Fruit fly (Drosophila melanogaster) whole organism, adult: ENCODE results near the gene PGAP2.

Experiments
- CG11617 ChIP-seq: fragments of 200-800 bp; sonication (Bioruptor generic); optimal IDR thresholded peaks from 2 replicates; lab custom pipeline; 2017; ENCODE audit warnings: mild to moderate bottlenecking, missing biosample characterization, missing genetic modification reagents, missing genetic modification characterization
- CG12768 ChIP-seq: fragments of 200-800 bp; sonication (Bioruptor generic); optimal IDR thresholded peaks from 2 replicates; lab custom pipeline; 2017; ENCODE audit warnings: missing biosample characterization, missing genetic modification characterization, mild to moderate bottlenecking, moderate library complexity, missing genetic modification reagents
- CG14711 ChIP-seq: fragments of 200-800 bp; sonication (Bioruptor generic); optimal IDR thresholded peaks from 2 replicates; lab custom pipeline; 2018; ENCODE audit warnings: missing biosample characterization, mild to moderate bottlenecking, missing genetic modification characterization, moderate library complexity
- CG1620 ChIP-seq: fragments of 200-800 bp; sonication (Bioruptor generic); optimal IDR thresholded peaks from 2 replicates; lab custom pipeline; 2016; ENCODE audit warnings: missing biosample characterization, missing genetic modification characterization
- CG33017 ChIP-seq: fragments of 200-800 bp; sonication (Bioruptor generic); optimal IDR thresholded peaks from 2 replicates; lab custom pipeline; 2018; ENCODE audit warnings: missing biosample characterization, mild to moderate bottlenecking, missing genetic modification characterization, moderate library complexity
- CG7045 ChIP-seq: fragments of 200-800 bp; sonication (Bioruptor generic); optimal IDR thresholded peaks from 2 replicates; lab custom pipeline; 2017; ENCODE audit warnings: missing biosample characterization, mild to moderate bottlenecking, missing genetic modification characterization
- CG7101 ChIP-seq: fragments of 200-800 bp; sonication (Bioruptor generic); optimal IDR thresholded peaks from 2 replicates; lab custom pipeline; 2018; ENCODE audit warnings: missing biosample characterization, mild to moderate bottlenecking, missing genetic modification characterization, moderate library complexity
- Clk ChIP-seq: fragments of 200-800 bp; sonication (Bioruptor generic); optimal IDR thresholded peaks from 2 replicates; lab custom pipeline; 2017; ENCODE audit warnings: missing biosample characterization, missing genetic modification characterization
- Crg-1 ChIP-seq: fragments of 200-800 bp; sonication (Bioruptor generic); optimal IDR thresholded peaks from 2 replicates; lab custom pipeline; 2016; ENCODE audit warnings: missing biosample characterization, missing genetic modification characterization
- Hr96 ChIP-seq: fragments of 200-800 bp; sonication (Bioruptor generic); optimal IDR thresholded peaks from 2 replicates; lab custom pipeline; 2016; ENCODE audit warnings: missing biosample characterization, missing genetic modification characterization
- bab1 ChIP-seq: fragments of 200-800 bp; sonication (Bioruptor generic); optimal IDR thresholded peaks from 3 replicates; lab custom pipeline; 2019; ENCODE audit warnings: missing biosample characterization, mild to moderate bottlenecking, missing genetic modification characterization, moderate library complexity
- cic ChIP-seq: fragments of 200-800 bp; sonication (Bioruptor generic); optimal IDR thresholded peaks from 2 replicates; lab custom pipeline; 2017; ENCODE audit warnings: missing biosample characterization, mild to moderate bottlenecking, missing genetic modification characterization, moderate library complexity
- cnc ChIP-seq, 2 experiments: fragments of >200 bp; optimal IDR thresholded peaks; 2 replicates each; lab custom pipeline; 2017
- ovo ChIP-seq: fragments of 200-800 bp; sonication (Bioruptor generic); optimal IDR thresholded peaks from 2 replicates; lab custom pipeline; 2016; ENCODE audit warnings: missing biosample characterization, missing genetic modification characterization
- tj ChIP-seq: fragments of 200-800 bp; sonication (Bioruptor generic); optimal IDR thresholded peaks from 3 replicates; lab custom pipeline; 2017; ENCODE audit warnings: missing biosample characterization, mild to moderate bottlenecking, missing genetic modification characterization, moderate library complexity
- toe ChIP-seq: fragments of 200-800 bp; sonication (Bioruptor generic); optimal IDR thresholded peaks from 2 replicates; lab custom pipeline; 2016; ENCODE audit warnings: missing biosample characterization, missing genetic modification characterization

Gene PGAP2

dm6 chr2L:780851-781250 lies 38.5 kb downstream of the PGAP2 start:
- TF ChIP-seq toe: no peak
- no peak for TF ChIP-seq CG7101 (tag; lab: Kevin White, UChicago)
- TF ChIP-seq Hr96 (GFP tag; lab: Kevin White, UChicago): no peak
- TF ChIP-seq cnc (optimal IDR thresholded peaks at IDR 0.05; lab: Kevin White, UChicago): no peak
- TF ChIP-seq CG14711 (tag; lab: Kevin White, UChicago): no peak

DNA sequence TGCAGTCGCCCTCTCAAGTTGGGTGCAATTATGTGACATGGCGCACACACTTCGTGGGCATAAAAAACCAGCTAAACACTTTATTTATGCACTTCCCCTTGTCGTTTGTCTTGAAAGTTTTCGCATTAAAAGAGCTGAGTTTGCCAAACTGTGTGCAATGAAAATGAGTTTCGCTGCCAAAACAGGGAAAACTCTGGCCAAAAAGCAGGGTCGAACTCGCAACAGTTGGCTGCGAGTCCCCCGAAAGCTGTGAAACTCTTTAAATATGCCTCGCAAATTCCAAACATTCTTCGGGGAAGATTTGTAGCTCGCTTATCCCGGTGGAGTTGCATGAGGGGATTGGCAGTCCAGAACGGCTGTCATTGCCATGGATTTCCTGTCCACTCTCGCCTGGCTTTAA lies 39.1 kb downstream of the PGAP2 start, which contains the start of gene Gr21a:
Gene Gr21a, plus strand, starts transcription at position 301 of the 400 bp plus-strand sequence.
- TF ChIP-seq CG33017 (no peak), cic (no peak), ovo (no peak), CG12768 (GFP tag; lab: Kevin White, UChicago) (no peak), Hr96 (GFP tag; lab: Kevin White, UChicago) (no peak), tj (GFP tag; lab: Kevin White, UChicago) (no peak), CG7045 (GFP tag; lab: Kevin White, UChicago) (no peak), bab1 (no peak)

dm6 chr2L:779123-779584 lies 40.2 kb downstream of the PGAP2 start, which contains the start of gene CG13947:
CG13947 (plus strand) TSS chr2L:779173.
- no peak for TF ChIP-seq CG11617 (GFP tag; lab: Kevin White, UChicago)
- TF ChIP-seq CG7045 (GFP tag; lab: Kevin White, UChicago): no peak
- TF ChIP-seq CG7101 (tag; lab: Kevin White, UChicago): no peak

DNA sequence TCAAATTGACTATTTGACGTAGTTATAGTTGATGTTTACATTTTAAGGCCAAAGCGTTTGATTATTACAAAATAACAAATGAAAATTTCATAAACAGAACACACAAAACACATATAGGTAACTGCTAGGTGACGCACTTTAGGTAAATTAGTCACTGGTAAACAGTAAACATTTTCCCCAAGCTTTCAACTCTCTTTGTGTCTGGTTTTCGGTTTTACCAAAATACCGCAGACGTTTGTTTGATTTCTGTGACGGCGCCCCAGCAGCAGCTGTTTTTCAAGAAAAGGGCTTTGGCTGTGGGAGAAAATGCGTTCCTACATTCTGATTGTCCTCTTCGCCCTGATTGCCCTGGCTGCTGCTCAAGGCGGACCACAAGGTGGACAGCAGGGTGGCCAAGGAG lies 43.1 kb downstream of the PGAP2 start, which contains the start of gene CG13946:
Gene CG13946, plus strand, starts transcription at position 301 of the 400 bp plus-strand sequence.
- TF ChIP-seq CG14711 (tag; lab: Kevin White, UChicago) (no peak), CG12768 (GFP tag; lab: Kevin White, UChicago) (no peak), CG11617 (GFP tag; lab: Kevin White, UChicago) (no peak), cnc (optimal IDR thresholded peaks at IDR 0.05; lab: Kevin White, UChicago) (no peak), toe (no peak), CG7101 (tag; lab: Kevin White, UChicago) (no peak), tj (GFP tag; lab: Kevin White, UChicago) (no peak)

DNA sequence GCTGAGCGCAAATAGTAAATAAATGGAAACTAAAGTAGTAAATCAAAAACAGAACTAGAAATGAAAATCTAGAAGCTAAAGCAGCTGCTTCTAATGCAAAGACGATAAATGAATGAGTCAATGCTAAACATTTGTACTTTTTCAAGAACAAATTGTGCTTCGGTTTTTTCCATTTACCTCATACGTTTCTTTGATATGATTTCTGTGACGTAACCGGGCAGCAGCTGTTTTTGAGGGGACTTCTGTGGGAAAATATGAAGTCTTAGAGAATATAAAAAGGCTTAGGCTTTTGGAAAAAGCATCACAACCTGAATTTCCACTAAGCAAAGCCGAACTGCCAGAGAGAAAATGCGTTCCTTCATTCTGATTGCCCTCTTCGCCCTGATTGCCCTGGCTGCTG lies 46.1 kb downstream of the PGAP2 start, which contains the start of gene CG12506:
Gene CG12506, plus strand, starts transcription at position 301 of the 400 bp plus-strand sequence.
- TF ChIP-seq CG7101 (tag; lab: Kevin White, UChicago) (no peak), CG14711 (tag; lab: Kevin White, UChicago) (no peak), toe (no peak), Crg-1 (GFP tag; lab: Kevin White, UChicago) (no peak), Hr96 (GFP tag; lab: Kevin White, UChicago) (no peak), CG1620 (GFP tag; lab: Kevin White, UChicago) (no peak), Clk (no peak), CG12768 (GFP tag; lab: Kevin White, UChicago) (no peak), tj (GFP tag; lab: Kevin White, UChicago) (no peak), cnc (optimal IDR thresholded peaks at IDR 0.05; lab: Kevin White, UChicago) (no peak), CG33017 (no peak), ovo (no peak), CG7045 (GFP tag; lab: Kevin White, UChicago) (no peak)
